Fruit fly (Drosophila melanogaster) whole organism, embryonic: Measurements from ENCODE around the gene klu.

Source experiments
- BtbVII ChIP-seq: fragments of 200-800 bp; sonication (Bioruptor generic); optimal IDR thresholded peaks from 3 replicates; lab custom pipeline; 2017; ENCODE audit warnings: missing biosample characterization, mild to moderate bottlenecking, missing genetic modification characterization
- CG10543 ChIP-seq: fragments of 200-800 bp; sonication (Bioruptor generic); optimal IDR thresholded peaks from 3 replicates; lab custom pipeline; 2017; ENCODE audit warnings: missing biosample characterization, mild to moderate bottlenecking, missing genetic modification characterization, moderate library complexity
- CG10959 ChIP-seq: fragments of 200-800 bp; sonication (Bioruptor generic); IDR thresholded peaks from 2 replicates; pipeline ENCODE4 v1.3.6; 2022; ENCODE audit warnings: missing biosample characterization, missing genetic modification characterization
- CG15011 ChIP-seq: fragments of 200-800 bp; sonication (Bioruptor generic); optimal IDR thresholded peaks from 3 replicates; lab custom pipeline; 2018; ENCODE audit warnings: missing biosample characterization, mild to moderate bottlenecking, missing genetic modification characterization
- CG17359 ChIP-seq: fragments of 200-800 bp; sonication (Bioruptor generic); optimal IDR thresholded peaks from 3 replicates; lab custom pipeline; 2018; ENCODE audit warnings: missing biosample characterization, mild to moderate bottlenecking, missing genetic modification characterization, moderate library complexity
- CG1832 ChIP-seq: fragments of 200-800 bp; sonication (Bioruptor generic); optimal IDR thresholded peaks from 2 replicates; lab custom pipeline; 2017; ENCODE audit warnings: missing biosample characterization, mild to moderate bottlenecking, missing genetic modification characterization, inconsistent platforms
- CG18599 ChIP-seq: fragments of 200-800 bp; sonication (Bioruptor generic); optimal IDR thresholded peaks from 3 replicates; lab custom pipeline; 2017; ENCODE audit warnings: missing biosample characterization, missing genetic modification characterization, mild to moderate bottlenecking, moderate library complexity, missing genetic modification reagents
- CG2199 ChIP-seq: fragments of 200-800 bp; sonication (Bioruptor generic); IDR thresholded peaks from 3 replicates; pipeline ENCODE4 v1.3.6; 2022; ENCODE audit warnings: missing biosample characterization, missing genetic modification characterization
- CG2202 ChIP-seq: fragments of 200-800 bp; sonication (Bioruptor generic); optimal IDR thresholded peaks from 2 replicates; lab custom pipeline; 2018; ENCODE audit warnings: missing biosample characterization, mild to moderate bottlenecking, missing genetic modification characterization
- CG34376 ChIP-seq: fragments of 200-800 bp; sonication (Bioruptor generic); optimal IDR thresholded peaks from 2 replicates; lab custom pipeline; 2018; ENCODE audit warnings: missing biosample characterization, mild to moderate bottlenecking, missing genetic modification characterization
- CG6254 ChIP-seq: fragments of 200-800 bp; sonication (Bioruptor generic); optimal IDR thresholded peaks from 3 replicates; lab custom pipeline; 2017; ENCODE audit warnings: mild to moderate bottlenecking, missing biosample characterization, missing genetic modification reagents, missing genetic modification characterization
- CG7271 ChIP-seq: fragments of 200-800 bp; sonication (Bioruptor generic); optimal IDR thresholded peaks from 2 replicates; lab custom pipeline; 2018; ENCODE audit warnings: missing biosample characterization, mild to moderate bottlenecking, missing genetic modification characterization, moderate library complexity
- CG8281 ChIP-seq: fragments of 200-800 bp; sonication (Bioruptor generic); optimal IDR thresholded peaks from 2 replicates; lab custom pipeline; 2018; ENCODE audit warnings: missing biosample characterization, mild to moderate bottlenecking, missing genetic modification characterization, moderate library complexity
- CG8290 ChIP-seq, 3 experiments: fragments of 200-800 bp; sonication (Bioruptor generic); optimal IDR thresholded peaks; 2 replicates each; lab custom pipeline; 2016 to 2019; ENCODE audit warnings: missing biosample characterization in 3 of 3, missing genetic modification characterization in 3 of 3, mild to moderate bottlenecking in 2 of 3, moderate library complexity in 1 of 3
- CHES-1-like ChIP-seq: fragments of 200-800 bp; sonication (Bioruptor generic); optimal IDR thresholded peaks from 2 replicates; lab custom pipeline; 2016; ENCODE audit warnings: missing biosample characterization, missing genetic modification characterization
- Chrac-16 ChIP-seq: fragments of 200-800 bp; sonication (Bioruptor generic); optimal IDR thresholded peaks from 3 replicates; lab custom pipeline; 2016; ENCODE audit warnings: missing biosample characterization, missing genetic modification characterization
- Dbx ChIP-seq: fragments of 200-800 bp; sonication (Bioruptor generic); IDR thresholded peaks from 3 replicates; pipeline ENCODE4 v1.3.6; 2022; ENCODE audit warnings: missing biosample characterization, missing genetic modification characterization
- Ets65A ChIP-seq: fragments of 200-800 bp; sonication (Bioruptor generic); peaks from one replicate; lab custom pipeline; 2016; ENCODE audit warnings: missing biosample characterization, missing genetic modification characterization
- GATAe ChIP-seq: fragments of 200-800 bp; sonication (Bioruptor generic); conservative IDR thresholded peaks from 2 replicates; pipeline ENCODE4 v1.3.6; 2022; ENCODE audit warnings: missing biosample characterization, missing genetic modification characterization
- Hey ChIP-seq: fragments of 200-800 bp; sonication (Bioruptor generic); optimal IDR thresholded peaks from 3 replicates; lab custom pipeline; 2018; ENCODE audit warnings: missing biosample characterization, mild to moderate bottlenecking, missing genetic modification characterization
- Hr51 ChIP-seq, 2 experiments: fragments of 200-800 bp; sonication (Bioruptor generic); optimal IDR thresholded peaks; 2 replicates in 1 of 2; 3 replicates in 1 of 2; lab custom pipeline; 2016 to 2018; ENCODE audit warnings: missing biosample characterization in 2 of 2, missing genetic modification characterization in 2 of 2, mild to moderate bottlenecking in 1 of 2, moderate library complexity in 1 of 2
- Jarid2 ChIP-seq: fragments of 200-800 bp; sonication (Bioruptor generic); optimal IDR thresholded peaks from 3 replicates; lab custom pipeline; 2017; ENCODE audit warnings: mild to moderate bottlenecking, missing biosample characterization, missing genetic modification reagents, missing genetic modification characterization
- Scr ChIP-seq: fragments of 200-800 bp; sonication (Bioruptor generic); IDR thresholded peaks from 2 replicates; pipeline ENCODE4 v1.3.6; 2022; ENCODE audit warnings: missing biosample characterization, missing genetic modification characterization; ENCODE audit not compliant: partially characterized antibody
- Sry-β ChIP-seq: fragments of 200-800 bp; sonication (Bioruptor generic); optimal IDR thresholded peaks from 2 replicates; lab custom pipeline; 2018; ENCODE audit warnings: missing biosample characterization, mild to moderate bottlenecking, missing genetic modification characterization, moderate library complexity
- Trl ChIP-seq, 3 experiments: fragments of >200 bp in 2 of 3; fragments of 200-800 bp in 1 of 3; sonication (Bioruptor generic) in 1 of 3; optimal IDR thresholded peaks; 2 replicates in 1 of 3; 3 replicates in 2 of 3; lab custom pipeline; 2016 to 2017; ENCODE audit warnings: missing biosample characterization in 1 of 3, missing genetic modification characterization in 1 of 3
- Vsx1 ChIP-seq: fragments of 200-800 bp; sonication (Bioruptor generic); optimal IDR thresholded peaks from 2 replicates; lab custom pipeline; 2017; ENCODE audit warnings: missing biosample characterization, mild to moderate bottlenecking, missing genetic modification characterization, missing genetic modification reagents
- btn ChIP-seq: fragments of 200-800 bp; sonication (Bioruptor generic); optimal IDR thresholded peaks from 2 replicates; lab custom pipeline; 2016; ENCODE audit warnings: missing biosample characterization, missing genetic modification characterization
- chinmo ChIP-seq: fragments of 200-800 bp; sonication (Bioruptor generic); IDR thresholded peaks from 4 replicates; pipeline ENCODE4 v1.3.6; 2022; ENCODE audit warnings: missing biosample characterization, missing genetic modification characterization; ENCODE audit not compliant: partially characterized antibody
- cwo ChIP-seq: fragments of 200-800 bp; sonication (Bioruptor generic); optimal IDR thresholded peaks from 3 replicates; lab custom pipeline; 2017; ENCODE audit warnings: missing biosample characterization, missing genetic modification characterization, mild to moderate bottlenecking, moderate library complexity, missing genetic modification reagents
- dm ChIP-seq: fragments of 200-800 bp; sonication (Bioruptor generic); optimal IDR thresholded peaks from 3 replicates; lab custom pipeline; 2016; ENCODE audit warnings: missing biosample characterization, missing genetic modification characterization
- exex ChIP-seq: fragments of 200-800 bp; sonication (Bioruptor generic); optimal IDR thresholded peaks from 4 replicates; lab custom pipeline; 2018; ENCODE audit warnings: missing biosample characterization, mild to moderate bottlenecking, missing genetic modification characterization, moderate library complexity
- fru ChIP-seq: fragments of >200 bp; optimal IDR thresholded peaks from 2 replicates; lab custom pipeline; 2017
- grn ChIP-seq: fragments of 200-800 bp; sonication (Bioruptor generic); optimal IDR thresholded peaks from 3 replicates; lab custom pipeline; 2017; ENCODE audit warnings: missing biosample characterization, missing genetic modification characterization
- hkb ChIP-seq, 2 experiments: fragments of 200-800 bp in 1 of 2; fragments of >200 bp in 1 of 2; sonication (Bioruptor generic) in 1 of 2; IDR thresholded peaks in 1 of 2; optimal IDR thresholded peaks in 1 of 2; 2 replicates each; pipeline versions ENCODE4 v1.3.6 to Lab custom; 2017 to 2022; ENCODE audit warnings: missing biosample characterization in 1 of 2, missing genetic modification characterization in 1 of 2
- kah ChIP-seq: fragments of 200-800 bp; sonication (Bioruptor generic); optimal IDR thresholded peaks from 2 replicates; lab custom pipeline; 2018; ENCODE audit warnings: missing biosample characterization, mild to moderate bottlenecking, missing genetic modification characterization
- klu ChIP-seq: fragments of 200-800 bp; sonication (Bioruptor generic); IDR thresholded peaks from 2 replicates; pipeline ENCODE4 v1.3.6; 2022; ENCODE audit warnings: missing biosample characterization, missing genetic modification characterization
- mirr ChIP-seq: fragments of 200-800 bp; sonication (Bioruptor generic); optimal IDR thresholded peaks from 3 replicates; lab custom pipeline; 2018; ENCODE audit warnings: missing biosample characterization, mild to moderate bottlenecking, missing genetic modification characterization
- nom ChIP-seq: fragments of 200-800 bp; sonication (Bioruptor generic); optimal IDR thresholded peaks from 2 replicates; lab custom pipeline; 2017; ENCODE audit warnings: missing biosample characterization, missing genetic modification characterization, mild to moderate bottlenecking, moderate library complexity, missing genetic modification reagents
- pho ChIP-seq: fragments of 200-800 bp; sonication (Bioruptor generic); optimal IDR thresholded peaks from 2 replicates; lab custom pipeline; 2016; ENCODE audit warnings: missing biosample characterization, missing genetic modification characterization
- sima ChIP-seq: fragments of 200-800 bp; sonication (Bioruptor generic); optimal IDR thresholded peaks from 2 replicates; lab custom pipeline; 2016; ENCODE audit warnings: missing biosample characterization, missing genetic modification characterization
- sug ChIP-seq: fragments of 200-800 bp; optimal IDR thresholded peaks from 2 replicates; lab custom pipeline; 2019; ENCODE audit warnings: missing biosample characterization, mild to moderate bottlenecking, missing genetic modification characterization, moderate library complexity
- vnd ChIP-seq: fragments of 200-800 bp; sonication (Bioruptor generic); IDR thresholded peaks from 3 replicates; pipeline ENCODE4 v1.3.6; 2022; ENCODE audit warnings: missing biosample characterization, missing genetic modification characterization; ENCODE audit not compliant: partially characterized antibody

klu gene

DNA sequence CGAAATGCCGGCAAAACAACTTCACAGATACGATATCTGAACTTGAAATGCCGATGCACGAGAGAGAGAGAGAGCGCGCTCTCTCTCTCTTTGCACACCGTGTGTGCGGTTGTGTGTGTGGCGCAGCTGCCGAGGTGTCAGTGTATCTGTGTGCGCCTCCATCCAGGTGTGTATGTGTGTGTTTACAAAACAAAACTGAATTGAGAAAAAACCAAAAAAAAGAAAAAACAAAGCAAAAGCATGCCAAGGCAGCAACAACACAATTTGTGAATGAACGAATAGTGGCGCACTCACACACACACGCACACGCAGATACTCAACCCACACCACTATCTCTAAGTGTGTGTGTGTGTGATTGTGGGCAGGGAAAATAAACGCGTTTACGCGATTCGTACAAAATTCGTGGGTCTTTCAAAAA, 1.4 kb upstream of the klu start (continued):
- TF ChIP-seq CG8290 (GFP tag; optimal IDR thresholded peaks at IDR 0.05; lab: Kevin White, UChicago) (no peak), CG8290 (tag; optimal IDR thresholded peaks at IDR 0.05; lab: Kevin White, UChicago) (no peak), CG7271 (tag; lab: Kevin White, UChicago) (no peak), Hr51 (GFP tag; optimal IDR thresholded peaks at IDR 0.05; lab: Kevin White, UChicago) (no peak), CG2199 (GFP tag; lab: Robert Waterston, UW) (peak; percentile 73; the same call in 1 of the 3 replicates), Chrac-16 (GFP tag; lab: Kevin White, UChicago) (no peak), CG15011 (GFP tag; lab: Kevin White, UChicago) (no peak), kah (GFP tag; lab: Kevin White, UChicago) (peak; percentile 8), CHES-1-like (no peak), CG6254 (GFP tag; lab: Kevin White, UChicago) (peak; percentile 19), sima (GFP tag; lab: Kevin White, UChicago) (no peak), Scr (GFP tag; lab: Robert Waterston, UW) (no peak; the same call in none of the 2 replicates), Dbx (GFP tag; lab: Robert Waterston, UW) (no peak; the same call in 2 of the 3 replicates), CG2202 (no peak)

DNA sequence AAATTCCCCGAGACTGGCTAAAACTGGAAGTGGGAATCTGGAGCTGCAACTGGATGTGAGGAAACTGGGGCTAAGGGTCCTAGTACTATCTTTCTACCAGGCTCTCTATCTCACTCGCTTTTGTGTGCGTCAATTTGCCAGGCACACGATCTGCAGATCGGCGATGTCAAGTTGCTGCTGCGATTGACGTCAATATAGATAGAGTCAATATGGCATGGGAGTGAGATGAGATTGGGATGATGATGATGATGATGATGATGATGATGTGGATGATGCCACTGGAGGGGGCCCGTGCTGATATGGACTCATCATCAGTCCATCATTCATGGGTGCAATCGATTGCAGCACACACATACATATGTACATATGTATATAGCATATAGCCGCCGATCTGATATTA, 1.2 kb downstream of the klu start:
- TF ChIP-seq Ets65A (GFP tag; lab: Kevin White, UChicago): peak; percentile 57
- TF ChIP-seq Sry-β (GFP tag; lab: Kevin White, UChicago): no peak
- peak; percentile 60 for TF ChIP-seq CG8281
- TF ChIP-seq Jarid2 (GFP tag; lab: Kevin White, UChicago): peak; percentile 16
- TF ChIP-seq CG10959 (GFP tag; lab: Robert Waterston, UW): no peak
- peak; percentile 2 for TF ChIP-seq CG1832 (GFP tag; lab: Kevin White, UChicago)
- no peak for TF ChIP-seq pho (GFP tag; lab: Kevin White, UChicago)

dm6 chr3L:11006433-11006832, 2.6 kb downstream of the klu start:
- no peak for TF ChIP-seq Trl (optimal IDR thresholded peaks at IDR 0.05; lab: Kevin White, UChicago)
- TF ChIP-seq Trl (GFP tag; optimal IDR thresholded peaks at IDR 0.05; lab: Kevin White, UChicago): no peak
- peak; percentile 34 for TF ChIP-seq nom

dm6 chr3L:11004739-11005476, 4.1 kb downstream of the klu start:
- TF ChIP-seq exex (tag; lab: Kevin White, UChicago) (peak; percentile 97), btn (GFP tag; lab: Kevin White, UChicago) (no peak), BtbVII (peak; percentile 58), CG34376 (GFP tag; lab: Kevin White, UChicago) (peak; percentile 42), GATAe (peak; percentile 26; the same call in 1 of the 2 replicates), dm (GFP tag; lab: Kevin White, UChicago) (no peak), Hey (tag; lab: Kevin White, UChicago) (peak; percentile 10), grn (GFP tag; lab: Kevin White, UChicago) (peak; percentile 38), klu (peak; percentile 54; the same call in 1 of the 2 replicates), mirr (GFP tag; lab: Kevin White, UChicago) (peak; percentile 43), sug (tag; lab: Kevin White, UChicago) (peak; percentile 96), hkb (optimal IDR thresholded peaks at IDR 0.05; lab: Kevin White, UChicago) (no peak), hkb (GFP tag; IDR thresholded peaks at IDR 0.05; lab: Robert Waterston, UW) (no peak), CG18599 (peak; percentile 22), vnd (peak; percentile 58; the same call in 1 of the 3 replicates), chinmo (GFP tag; lab: Robert Waterston, UW) (0 out of 4 replicates have a peak, but pooled peaks have one; percentile 35), Vsx1 (GFP tag; lab: Kevin White, UChicago) (peak; percentile 22), CG10543 (GFP tag; lab: Kevin White, UChicago) (peak; percentile 24), fru (no peak), sima (GFP tag; lab: Kevin White, UChicago) (no peak), cwo (peak; percentile 80), CG17359 (tag; lab: Kevin White, UChicago) (peak; percentile 0)
